Worm (Caenorhabditis elegans) whole organism, L4/young adult: Measurements from ENCODE around the gene tag-164.

Source experiments
- W03F9.2 ChIP-seq: fragments of 150-350 bp; optimal IDR thresholded peaks from 2 replicates; lab custom pipeline; 2014; ENCODE audit warnings: missing biosample characterization, missing genetic modification characterization
- dao-5 ChIP-seq: sonication (generic microtip); optimal IDR thresholded peaks from 2 replicates; lab custom pipeline; 2016; ENCODE audit warnings: missing genotype, missing genetic modification characterization, moderate library complexity, missing compliant biosample characterization
- him-1 ChIP-seq: sonication (generic microtip); optimal IDR thresholded peaks from 2 replicates; lab custom pipeline; 2016; ENCODE audit warnings: missing genotype, missing genetic modification reagents, missing genetic modification characterization, missing compliant biosample characterization

tag-164 gene

ce11 chrIII:13455207-13455606 lies 4.1 kb upstream of the tag-164 start, which contains the start of gene cua-1:
Gene cua-1, minus strand, starts transcription at chrIII:13455307.
- no peak for TF ChIP-seq W03F9.2 (tag; lab: Kevin White, UChicago)
- no peak for TF ChIP-seq dao-5
- no peak for TF ChIP-seq him-1 (tag; lab: Kevin White, UChicago)

ce11 chrIII:13455816-13456215 lies 3.5 kb upstream of the tag-164 start:
- TF ChIP-seq dao-5 (no peak), him-1 (tag; lab: Kevin White, UChicago) (no peak), W03F9.2 (tag; lab: Kevin White, UChicago) (no peak)

- TF ChIP-seq him-1 (tag; lab: Kevin White, UChicago) (no peak), W03F9.2 (tag; lab: Kevin White, UChicago) (no peak), dao-5 (no peak)
Observed at ce11 chrIII:13457305-13457704, 2.0 kb upstream of the tag-164 start.

- no peak for TF ChIP-seq dao-5
- TF ChIP-seq W03F9.2 (tag; lab: Kevin White, UChicago) = no peak
- no peak for TF ChIP-seq him-1 (tag; lab: Kevin White, UChicago)
Observed at ce11 chrIII:13461535-13461934, 2.2 kb downstream of the tag-164 start.

ce11 chrIII:13462138-13462634 lies 2.8 kb downstream of the tag-164 start, which contains the start of the genes abcf-2 and T27E9.2:
Gene abcf-2, minus strand, starts transcription at chrIII:13462238.
Gene T27E9.2, minus strand, starts transcription at chrIII:13462584.
- TF ChIP-seq W03F9.2 (tag; lab: Kevin White, UChicago) (no peak), dao-5 (no peak), him-1 (tag; lab: Kevin White, UChicago) (no peak)

- TF ChIP-seq him-1 (tag; lab: Kevin White, UChicago) = peak; percentile 38
- TF ChIP-seq W03F9.2 (tag; lab: Kevin White, UChicago) = peak; percentile 88
- TF ChIP-seq dao-5 = no peak
Observed at ce11 chrIII:13462965-13463783, 3.8 kb downstream of the tag-164 start, which contains the start of gene ant-1.1. Gene ant-1.1, plus strand, starts transcription at chrIII:13463163.

- TF ChIP-seq W03F9.2 (tag; lab: Kevin White, UChicago) (peak; percentile 40), dao-5 (peak; percentile 75), him-1 (tag; lab: Kevin White, UChicago) (peak; percentile 41)
Observed at ce11 chrIII:13464493-13465362, 5.4 kb downstream of the tag-164 start, which contains the start of gene kel-3. Gene kel-3, plus strand, starts transcription at chrIII:13464820.

ce11 chrIII:13465918-13466592 lies 6.7 kb downstream of the tag-164 start, which contains the start of gene cdk-5:
Gene cdk-5, minus strand, starts transcription at chrIII:13466342.
- TF ChIP-seq W03F9.2 (tag; lab: Kevin White, UChicago) (peak; percentile 87), dao-5 (no peak), him-1 (tag; lab: Kevin White, UChicago) (peak; percentile 6)

- TF ChIP-seq dao-5 (no peak), him-1 (tag; lab: Kevin White, UChicago) (no peak), W03F9.2 (tag; lab: Kevin White, UChicago) (no peak)
Observed at ce11 chrIII:13471504-13471903, 12.2 kb downstream of the tag-164 start, which contains the start of gene pssy-2. Gene pssy-2, plus strand, starts transcription at chrIII:13471804.

- TF ChIP-seq dao-5 = no peak
- TF ChIP-seq him-1 (tag; lab: Kevin White, UChicago) = no peak
- no peak for TF ChIP-seq W03F9.2 (tag; lab: Kevin White, UChicago)
Observed at ce11 chrIII:13474482-13474881, 15.1 kb downstream of the tag-164 start.

- no peak for TF ChIP-seq dao-5
- no peak for TF ChIP-seq him-1 (tag; lab: Kevin White, UChicago)
- no peak for TF ChIP-seq W03F9.2 (tag; lab: Kevin White, UChicago)
Observed at ce11 chrIII:13476682-13477081, 17.3 kb downstream of the tag-164 start, which contains the start of gene T27E9.6. Gene T27E9.6, minus strand, starts transcription at chrIII:13476782.

- TF ChIP-seq him-1 (tag; lab: Kevin White, UChicago) = no peak
- TF ChIP-seq W03F9.2 (tag; lab: Kevin White, UChicago) = no peak
- no peak for TF ChIP-seq dao-5
Observed at ce11 chrIII:13484024-13484423, 24.7 kb downstream of the tag-164 start, which contains the start of gene acc-4. Gene acc-4, minus strand, starts transcription at chrIII:13484124.
